Worm (Caenorhabditis elegans) whole organism, L1 larva: ENCODE results near the gene sax-7.
A peak's percentile ranks its signal among the peaks of the same experiment; 100 is the strongest.

Source experiments
- C04F5.9 ChIP-seq: sonication (generic microtip); optimal IDR thresholded peaks from 2 replicates; lab custom pipeline; 2016; ENCODE audit warnings: missing genetic modification characterization, missing compliant biosample characterization
- C34B4.2 ChIP-seq: sonication (generic microtip); optimal IDR thresholded peaks from 2 replicates; lab custom pipeline; 2017; ENCODE audit warnings: mild to moderate bottlenecking, missing genetic modification characterization, missing compliant biosample characterization
- Y116A8C.19 ChIP-seq: sonication (generic microtip); optimal IDR thresholded peaks from 2 replicates; lab custom pipeline; 2016; ENCODE audit warnings: missing compliant biosample characterization, missing genetic modification characterization, borderline replicate concordance
- blmp-1 ChIP-seq: fragments of 150-350 bp; optimal IDR thresholded peaks from 2 replicates; lab custom pipeline; 2014; ENCODE audit warnings: missing biosample characterization, missing genetic modification characterization
- ceh-63 ChIP-seq: fragments of 200-800 bp; sonication (Bioruptor generic); optimal IDR thresholded peaks from 2 replicates; lab custom pipeline; 2018; ENCODE audit warnings: mild to moderate bottlenecking, missing genetic modification characterization, missing compliant biosample characterization
- dpl-1 ChIP-seq, 3 experiments: fragments of 150-350 bp in 2 of 3; sonication (generic microtip) in 1 of 3; optimal IDR thresholded peaks; 2 replicates each; lab custom pipeline; 2014 to 2017; ENCODE audit warnings: missing biosample characterization in 3 of 3, missing genetic modification characterization in 3 of 3, missing genetic modification reagents in 3 of 3
- efl-1 ChIP-seq, 4 experiments: fragments of 150-350 bp; optimal IDR thresholded peaks in 3 of 4; peaks in 1 of 4; 1 replicate in 1 of 4; 2 replicates in 3 of 4; lab custom pipeline; 2014; ENCODE audit warnings: missing biosample characterization in 2 of 4, missing genetic modification characterization in 2 of 4, missing genetic modification reagents in 2 of 4
- egl-13 ChIP-seq: sonication (generic microtip); optimal IDR thresholded peaks from 2 replicates; lab custom pipeline; 2016; ENCODE audit warnings: missing genotype, missing genetic modification reagents, missing genetic modification characterization, missing compliant biosample characterization
- egl-27 ChIP-seq, 2 experiments: fragments of 150-350 bp in 1 of 2; sonication (generic microtip); optimal IDR thresholded peaks; 3 replicates each; lab custom pipeline; 2017 to 2018; ENCODE audit warnings: missing biosample characterization in 2 of 2, missing genetic modification characterization in 2 of 2, missing genetic modification reagents in 2 of 2
- elt-3 ChIP-seq, 6 experiments: fragments of 150-350 bp in 1 of 6; sonication (generic microtip); optimal IDR thresholded peaks; 2 replicates each; lab custom pipeline; 2017 to 2018; ENCODE audit warnings: missing biosample characterization in 6 of 6, missing genetic modification characterization in 6 of 6, inconsistent platforms in 1 of 6
- ets-5 ChIP-seq: fragments of 200-800 bp; sonication (Bioruptor generic); IDR thresholded peaks from 2 replicates; pipeline ENCODE4 v1.3.6; 2022; ENCODE audit warnings: missing genetic modification characterization, missing compliant biosample characterization
- fkh-10 ChIP-seq: sonication (generic microtip); optimal IDR thresholded peaks from 2 replicates; lab custom pipeline; 2017; ENCODE audit warnings: missing biosample characterization, missing genetic modification reagents, missing genetic modification characterization
- fkh-8 ChIP-seq: sonication (generic microtip); optimal IDR thresholded peaks from 2 replicates; lab custom pipeline; 2016; ENCODE audit warnings: mild to moderate bottlenecking, missing genetic modification characterization, missing compliant biosample characterization
- grh-1 ChIP-seq: fragments of 200-800 bp; sonication (Bioruptor generic); IDR thresholded peaks from 2 replicates; pipeline ENCODE4 v1.3.6; 2022; ENCODE audit warnings: missing genetic modification reagents, missing genetic modification characterization, missing compliant biosample characterization
- lin-14 ChIP-seq: fragments of 200-800 bp; sonication (Bioruptor generic); optimal IDR thresholded peaks from 2 replicates; lab custom pipeline; 2018; ENCODE audit warnings: mild to moderate bottlenecking, missing genetic modification characterization, moderate library complexity, missing compliant biosample characterization
- lin-15B ChIP-seq: fragments of 150-350 bp; sonication (generic microtip); optimal IDR thresholded peaks from 3 replicates; lab custom pipeline; 2014; ENCODE audit warnings: missing biosample characterization, missing genetic modification characterization
- lin-35 ChIP-seq, 2 experiments: fragments of 150-350 bp; optimal IDR thresholded peaks; 2 replicates each; lab custom pipeline; 2014; ENCODE audit warnings: missing biosample characterization in 2 of 2, missing genetic modification characterization in 2 of 2, missing genetic modification reagents in 2 of 2
- lir-3 ChIP-seq: sonication (generic microtip); optimal IDR thresholded peaks from 2 replicates; lab custom pipeline; 2016; ENCODE audit warnings: mild to moderate bottlenecking, missing genetic modification characterization, moderate library complexity, missing compliant biosample characterization; ENCODE audit not compliant: poor library complexity
- lsy-2 ChIP-seq, 2 experiments: fragments of 150-350 bp; optimal IDR thresholded peaks; 2 replicates each; lab custom pipeline; 2014; ENCODE audit warnings: missing biosample characterization in 2 of 2, missing genetic modification characterization in 2 of 2
- mab-9 ChIP-seq: fragments of 200-800 bp; sonication (Bioruptor generic); IDR thresholded peaks from 2 replicates; pipeline ENCODE4 v1.3.6; 2022; ENCODE audit warnings: missing genetic modification reagents, missing genetic modification characterization, missing compliant biosample characterization
- nhr-12 ChIP-seq: sonication (generic microtip); optimal IDR thresholded peaks from 2 replicates; lab custom pipeline; 2017; ENCODE audit warnings: missing biosample characterization, missing genetic modification characterization
- nhr-19 ChIP-seq: fragments of 200-800 bp; sonication (Bioruptor generic); conservative IDR thresholded peaks from 2 replicates; pipeline ENCODE4 v1.3.6; 2022; ENCODE audit warnings: missing genetic modification characterization, missing compliant biosample characterization
- nhr-20 ChIP-seq: sonication (generic microtip); optimal IDR thresholded peaks from 2 replicates; lab custom pipeline; 2016; ENCODE audit warnings: mild to moderate bottlenecking, missing genetic modification characterization, missing compliant biosample characterization
- nhr-28 ChIP-seq: fragments of 150-350 bp; optimal IDR thresholded peaks from 2 replicates; lab custom pipeline; 2014; ENCODE audit warnings: missing biosample characterization, missing genetic modification characterization
- nhr-71 ChIP-seq: sonication (generic microtip); optimal IDR thresholded peaks from 2 replicates; lab custom pipeline; 2016; ENCODE audit warnings: mild to moderate bottlenecking, missing genetic modification characterization, moderate library complexity, missing compliant biosample characterization
- nhr-77 ChIP-seq: fragments of 150-350 bp; optimal IDR thresholded peaks from 2 replicates; lab custom pipeline; 2014; ENCODE audit warnings: missing biosample characterization, missing genetic modification characterization
- nhr-84 ChIP-seq: sonication (generic microtip); optimal IDR thresholded peaks from 2 replicates; lab custom pipeline; 2017; ENCODE audit warnings: missing biosample characterization, missing genetic modification characterization
- nhr-85 ChIP-seq: sonication (generic microtip); peaks from one replicate; lab custom pipeline; 2016; ENCODE audit warnings: missing genetic modification characterization, inconsistent platforms, missing compliant biosample characterization
- nhr-90 ChIP-seq: sonication (generic microtip); optimal IDR thresholded peaks from 2 replicates; lab custom pipeline; 2016; ENCODE audit warnings: mild to moderate bottlenecking, missing genetic modification characterization, missing compliant biosample characterization; ENCODE audit not compliant: poor library complexity
- pag-3 ChIP-seq: sonication (generic microtip); optimal IDR thresholded peaks from 2 replicates; lab custom pipeline; 2017; ENCODE audit warnings: missing genetic modification characterization, mild to moderate bottlenecking, missing compliant biosample characterization, antibody characterized with exemption, borderline replicate concordance; ENCODE audit not compliant: insufficient read depth
- pqm-1 ChIP-seq: sonication (generic microtip); optimal IDR thresholded peaks from 3 replicates; lab custom pipeline; 2017; ENCODE audit warnings: missing biosample characterization, missing genetic modification characterization
- rnt-1 ChIP-seq: sonication (generic microtip); optimal IDR thresholded peaks from 2 replicates; lab custom pipeline; 2016; ENCODE audit warnings: mild to moderate bottlenecking, missing genetic modification characterization, moderate library complexity, missing compliant biosample characterization
- skn-1 ChIP-seq: fragments of 150-350 bp; optimal IDR thresholded peaks from 2 replicates; lab custom pipeline; 2014; ENCODE audit warnings: missing biosample characterization, missing genetic modification characterization
- snu-23 ChIP-seq: sonication (generic microtip); optimal IDR thresholded peaks from 2 replicates; lab custom pipeline; 2016; ENCODE audit warnings: missing genetic modification characterization, missing compliant biosample characterization
- sptf-1 ChIP-seq: fragments of 150-350 bp; optimal IDR thresholded peaks from 2 replicates; lab custom pipeline; 2014; ENCODE audit warnings: missing biosample characterization, missing genetic modification characterization
- tbx-2 ChIP-seq: sonication (generic microtip); optimal IDR thresholded peaks from 2 replicates; lab custom pipeline; 2016; ENCODE audit warnings: missing genetic modification characterization, missing compliant biosample characterization
- unc-130 ChIP-seq: fragments of 150-350 bp; optimal IDR thresholded peaks from 2 replicates; lab custom pipeline; 2017; ENCODE audit warnings: missing biosample characterization, missing genetic modification characterization, inconsistent platforms
- unc-30 ChIP-seq: sonication (generic microtip); optimal IDR thresholded peaks from 2 replicates; lab custom pipeline; 2017; ENCODE audit warnings: missing biosample characterization, missing genetic modification characterization
- unc-98 ChIP-seq: fragments of 200-800 bp; sonication (Bioruptor generic); IDR thresholded peaks from 2 replicates; pipeline ENCODE4 v1.3.6; 2022; ENCODE audit warnings: missing genetic modification characterization, missing compliant biosample characterization
- vab-15 ChIP-seq: sonication (generic microtip); optimal IDR thresholded peaks from 2 replicates; lab custom pipeline; 2017; ENCODE audit warnings: missing genotype, mild to moderate bottlenecking, missing genetic modification characterization, missing compliant biosample characterization
- ztf-4 ChIP-seq: fragments of 150-350 bp; optimal IDR thresholded peaks from 2 replicates; lab custom pipeline; 2014; ENCODE audit warnings: missing biosample characterization, missing genetic modification characterization

Gene sax-7

ce11 chrIV:8103196-8103595 is 40.7 kb downstream of the sax-7 start:
- TF ChIP-seq egl-27 (tag; optimal IDR thresholded peaks at IDR 0.05; lab: Kevin White, UChicago) (no peak), C34B4.2 (tag; lab: Kevin White, UChicago) (no peak), lsy-2 (tag; optimal IDR thresholded peaks at IDR 0.05; lab: Kevin White, UChicago) (no peak), ceh-63 (GFP tag; lab: Kevin White, UChicago) (no peak), pqm-1 (no peak), nhr-77 (tag; lab: Kevin White, UChicago) (no peak), lin-35 (GFP tag; optimal IDR thresholded peaks at IDR 0.05; lab: Kevin White, UChicago) (peak in 1 of 2 experiments; percentile 21), nhr-84 (tag; lab: Kevin White, UChicago) (no peak), fkh-8 (tag; lab: Kevin White, UChicago) (no peak), tbx-2 (tag; lab: Kevin White, UChicago) (peak; percentile 32), elt-3 (tag; optimal IDR thresholded peaks at IDR 0.05; lab: Kevin White, UChicago) (peak in 5 of 6 experiments; percentile 16 to 83 (median 64)), blmp-1 (tag; lab: Kevin White, UChicago) (peak; percentile 34), dpl-1 (GFP tag; optimal IDR thresholded peaks at IDR 0.05; lab: Kevin White, UChicago) (no peak), rnt-1 (no peak), efl-1 (optimal IDR thresholded peaks at IDR 0.05; lab: Kevin White, UChicago) (no peak), efl-1 (GFP tag; optimal IDR thresholded peaks at IDR 0.05 in 1 of 2; lab: Kevin White, UChicago) (no peak), lin-14 (peak; percentile 26), sptf-1 (no peak), nhr-20 (tag; lab: Kevin White, UChicago) (peak; percentile 86), nhr-85 (peak; percentile 86), unc-30 (no peak), unc-130 (tag; lab: Kevin White, UChicago) (no peak), nhr-19 (no peak), vab-15 (tag; lab: Kevin White, UChicago) (no peak), nhr-90 (tag; lab: Kevin White, UChicago) (peak; percentile 12), nhr-71 (tag; lab: Kevin White, UChicago) (peak; percentile 43), snu-23 (peak; percentile 0)
- TF ChIP-seq, all 84 proteins: peak for 10

ce11 chrIV:8105083-8105482 is 42.6 kb downstream of the sax-7 start:
- TF ChIP-seq Y116A8C.19 (tag; lab: Kevin White, UChicago) (no peak), nhr-90 (tag; lab: Kevin White, UChicago) (no peak), C04F5.9 (no peak), egl-13 (no peak), ztf-4 (tag; lab: Kevin White, UChicago) (no peak), nhr-28 (tag; lab: Kevin White, UChicago) (no peak), ets-5 (no peak), lir-3 (tag; lab: Kevin White, UChicago) (no peak), lin-14 (no peak), skn-1 (tag; lab: Kevin White, UChicago) (no peak), mab-9 (no peak), fkh-10 (no peak), lsy-2 (tag; optimal IDR thresholded peaks at IDR 0.05; lab: Kevin White, UChicago) (no peak), lin-15B (no peak), pag-3 (tag; lab: Kevin White, UChicago) (no peak), efl-1 (optimal IDR thresholded peaks at IDR 0.05; lab: Kevin White, UChicago) (no peak), efl-1 (GFP tag; optimal IDR thresholded peaks at IDR 0.05 in 1 of 2; lab: Kevin White, UChicago) (no peak), unc-98 (no peak)

DNA sequence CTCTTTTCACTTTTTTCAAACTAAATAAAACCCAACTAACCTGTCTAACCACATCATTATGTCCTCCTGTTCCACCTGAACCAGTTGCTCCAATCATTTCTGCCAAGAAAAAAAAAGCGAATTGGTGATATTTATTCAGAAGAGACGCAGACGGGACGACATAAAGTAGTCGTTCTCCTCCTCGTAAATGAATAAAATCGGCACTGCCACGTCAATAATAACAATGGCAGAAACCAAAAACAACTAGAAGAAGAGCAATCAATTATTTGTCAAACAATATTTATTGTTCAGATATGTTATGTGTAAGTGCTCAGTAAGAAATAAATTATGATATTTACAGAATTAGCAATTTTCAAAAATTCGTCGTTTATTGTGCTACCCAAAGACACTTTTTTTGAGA is 45.0 kb downstream of the sax-7 start, which contains the start of gene rabs-5:
rabs-5 (minus strand) TSS at position 101 of the 400 bp plus-strand sequence.
- no peak for TF ChIP-seq nhr-12 (tag; lab: Kevin White, UChicago)
- TF ChIP-seq grh-1 (GFP tag; lab: Robert Waterston, UW): no peak
- no peak for TF ChIP-seq Y116A8C.19 (tag; lab: Kevin White, UChicago)
